Fruit fly (Drosophila melanogaster) ovary, adult (tissue): ENCODE data around the gene ScsbetaA.

ENCODE experiments used
- CG17801 ChIP-seq: fragments of 200-800 bp; optimal IDR thresholded peaks from 2 replicates; lab custom pipeline; 2019; ENCODE audit warnings: missing biosample characterization, mild to moderate bottlenecking, missing genetic modification characterization, moderate library complexity; ENCODE audit not compliant: partially characterized antibody

Gene ScsbetaA

dm6 chr3R:8968837-8969236, 30.3 kb downstream of the ScsbetaA start:
- TF ChIP-seq CG17801 (GFP tag; lab: Kevin White, UChicago): no peak

- TF ChIP-seq CG17801 (GFP tag; lab: Kevin White, UChicago): no peak
These were observed 30.9 kb downstream of the ScsbetaA start for dm6 chr3R:8969301-8969925.

- no peak for TF ChIP-seq CG17801 (GFP tag; lab: Kevin White, UChicago)
These were observed 31.4 kb downstream of the ScsbetaA start for dm6 chr3R:8969926-8970306.

- no peak for TF ChIP-seq CG17801 (GFP tag; lab: Kevin White, UChicago)
These were observed 32.2 kb downstream of the ScsbetaA start for dm6 chr3R:8970707-8971106.

- no peak for TF ChIP-seq CG17801 (GFP tag; lab: Kevin White, UChicago)
These were observed 33.3 kb downstream of the ScsbetaA start for dm6 chr3R:8971794-8972193.

- no peak for TF ChIP-seq CG17801 (GFP tag; lab: Kevin White, UChicago)
These were observed 37.6 kb downstream of the ScsbetaA start for dm6 chr3R:8976073-8976593.

dm6 chr3R:8978768-8979167, 40.2 kb downstream of the ScsbetaA start:
- TF ChIP-seq CG17801 (GFP tag; lab: Kevin White, UChicago): no peak

- no peak for TF ChIP-seq CG17801 (GFP tag; lab: Kevin White, UChicago)
These were observed 41.6 kb downstream of the ScsbetaA start for dm6 chr3R:8979850-8980775.

- TF ChIP-seq CG17801 (GFP tag; lab: Kevin White, UChicago): peak; percentile 72
These were observed 42.2 kb downstream of the ScsbetaA start, which contains the start of gene CAHbeta for dm6 chr3R:8980776-8981165. Gene CAHbeta (plus strand): TSS chr3R:8980860.

- TF ChIP-seq CG17801 (GFP tag; lab: Kevin White, UChicago): no peak
These were observed 42.9 kb downstream of the ScsbetaA start for dm6 chr3R:8981209-8981996.

dm6 chr3R:8984141-8984540, 45.6 kb downstream of the ScsbetaA start, which contains the start of gene RagA-B:
Gene RagA-B (minus strand): TSS chr3R:8984315.
- no peak for TF ChIP-seq CG17801 (GFP tag; lab: Kevin White, UChicago)

dm6 chr3R:8984602-8985074, 46.1 kb downstream of the ScsbetaA start, which contains the start of gene CG11970:
Gene CG11970 (plus strand): TSS chr3R:8984718.
- TF ChIP-seq CG17801 (GFP tag; lab: Kevin White, UChicago): peak; percentile 47
